Fruit fly (Drosophila melanogaster) whole organism, pupa: ENCODE results near the gene Hsc20.

Experiments used
- CG10348 ChIP-seq: fragments of 200-800 bp; sonication (Bioruptor generic); IDR thresholded peaks from 2 replicates; pipeline ENCODE4 v1.3.6; 2022; ENCODE audit warnings: missing biosample characterization, missing genetic modification characterization
- CG12605 ChIP-seq: fragments of 200-800 bp; sonication (Bioruptor generic); IDR thresholded peaks from 2 replicates; pipeline ENCODE4 v1.3.6; 2022; ENCODE audit warnings: missing biosample characterization, missing genetic modification characterization
- CG13204 ChIP-seq: fragments of 200-800 bp; sonication (Bioruptor generic); optimal IDR thresholded peaks from 2 replicates; lab custom pipeline; 2018; ENCODE audit warnings: missing biosample characterization, mild to moderate bottlenecking, missing genetic modification characterization, moderate library complexity
- CG14655 ChIP-seq: fragments of 200-800 bp; sonication (Bioruptor generic); optimal IDR thresholded peaks from 3 replicates; lab custom pipeline; 2017; ENCODE audit warnings: mild to moderate bottlenecking, missing biosample characterization, missing genetic modification reagents, missing genetic modification characterization
- CG15710 ChIP-seq: fragments of 200-800 bp; sonication (Bioruptor generic); optimal IDR thresholded peaks from 2 replicates; lab custom pipeline; 2018; ENCODE audit warnings: missing biosample characterization, mild to moderate bottlenecking, missing genetic modification characterization, moderate library complexity
- CG17806 ChIP-seq: fragments of 200-800 bp; sonication (Bioruptor generic); optimal IDR thresholded peaks from 2 replicates; lab custom pipeline; 2018; ENCODE audit warnings: missing biosample characterization, mild to moderate bottlenecking, missing genetic modification characterization, moderate library complexity
- CG32121 ChIP-seq: fragments of 200-800 bp; sonication (Bioruptor generic); IDR thresholded peaks from 2 replicates; pipeline ENCODE4 v1.3.6; 2022; ENCODE audit warnings: missing biosample characterization, missing genetic modification characterization
- CG34367 ChIP-seq: fragments of 200-800 bp; sonication (Bioruptor generic); optimal IDR thresholded peaks from 2 replicates; lab custom pipeline; 2018; ENCODE audit warnings: missing biosample characterization, mild to moderate bottlenecking, missing genetic modification characterization
- CG4496 ChIP-seq: fragments of 200-800 bp; sonication (Bioruptor generic); IDR thresholded peaks from 3 replicates; pipeline ENCODE4 v1.3.6; 2022; ENCODE audit warnings: missing biosample characterization, missing genetic modification characterization
- CG8159 ChIP-seq: fragments of 200-800 bp; sonication (Bioruptor generic); optimal IDR thresholded peaks from 3 replicates; lab custom pipeline; 2018; ENCODE audit warnings: missing biosample characterization, mild to moderate bottlenecking, missing genetic modification characterization, moderate library complexity
- CG8301 ChIP-seq: fragments of 200-800 bp; sonication (Bioruptor generic); optimal IDR thresholded peaks from 2 replicates; lab custom pipeline; 2018; ENCODE audit warnings: missing biosample characterization, mild to moderate bottlenecking, missing genetic modification characterization
- CG9948 ChIP-seq: fragments of 200-800 bp; sonication (Bioruptor generic); optimal IDR thresholded peaks from 2 replicates; lab custom pipeline; 2018; ENCODE audit warnings: missing biosample characterization, mild to moderate bottlenecking, missing genetic modification characterization, moderate library complexity
- D1 ChIP-seq: fragments of 200-800 bp; sonication (Bioruptor generic); optimal IDR thresholded peaks from 2 replicates; lab custom pipeline; 2018; ENCODE audit warnings: missing biosample characterization, mild to moderate bottlenecking, missing genetic modification characterization, moderate library complexity
- EcR ChIP-seq: fragments of 200-800 bp; sonication (Bioruptor generic); optimal IDR thresholded peaks from 3 replicates; lab custom pipeline; 2019; ENCODE audit warnings: missing biosample characterization, missing genetic modification characterization, mild to moderate bottlenecking, moderate library complexity, missing genetic modification reagents
- Ets98B ChIP-seq: fragments of 200-800 bp; sonication (Bioruptor generic); IDR thresholded peaks from 2 replicates; pipeline ENCODE4 v1.3.6; 2022; ENCODE audit warnings: missing biosample characterization, missing genetic modification characterization
- Pif1A ChIP-seq: fragments of 200-800 bp; sonication (Bioruptor generic); optimal IDR thresholded peaks from 3 replicates; lab custom pipeline; 2016; ENCODE audit warnings: missing biosample characterization, missing genetic modification characterization
- Pif1B ChIP-seq: fragments of 200-800 bp; sonication (Bioruptor generic); optimal IDR thresholded peaks from 3 replicates; lab custom pipeline; 2016; ENCODE audit warnings: missing biosample characterization, missing genetic modification characterization
- Snoo ChIP-seq: fragments of 200-800 bp; sonication (Bioruptor generic); optimal IDR thresholded peaks from 3 replicates; lab custom pipeline; 2017; ENCODE audit warnings: missing biosample characterization, mild to moderate bottlenecking, missing genetic modification characterization, inconsistent platforms
- fd96Ca ChIP-seq: fragments of 200-800 bp; sonication (Bioruptor generic); IDR thresholded peaks from 3 replicates; pipeline ENCODE4 v1.3.6; 2022; ENCODE audit warnings: missing biosample characterization, missing genetic modification characterization
- gl ChIP-seq: fragments of 200-800 bp; sonication (Bioruptor generic); optimal IDR thresholded peaks from 2 replicates; lab custom pipeline; 2018; ENCODE audit warnings: missing biosample characterization, mild to moderate bottlenecking, missing genetic modification characterization
- rn ChIP-seq: fragments of 200-800 bp; sonication (Bioruptor generic); IDR thresholded peaks from 2 replicates; pipeline ENCODE4 v1.3.6; 2022; ENCODE audit warnings: missing biosample characterization, missing genetic modification characterization

Gene Hsc20

DNA sequence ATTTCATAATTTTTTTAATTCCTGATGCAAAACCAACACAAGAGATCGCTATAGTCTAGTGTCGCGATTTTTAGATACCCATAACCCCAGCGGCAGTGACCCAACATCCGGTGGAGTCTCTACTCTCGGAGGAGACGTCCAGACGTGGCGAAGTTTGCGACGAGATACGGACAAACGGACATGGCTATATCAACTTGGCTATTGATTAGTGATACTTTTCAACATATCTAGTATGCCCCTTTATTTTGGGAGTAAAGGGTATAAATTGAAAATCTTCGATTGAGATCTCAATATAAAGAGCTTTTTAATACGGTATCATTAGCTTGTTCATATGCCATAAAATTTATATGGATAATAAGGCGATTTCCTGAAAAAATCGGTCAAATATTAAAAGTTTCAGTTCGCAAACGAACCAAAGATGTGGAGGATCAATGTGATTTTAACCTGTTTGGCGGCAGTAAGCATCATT is 35.4 kb upstream of the Hsc20 start, which contains the start of gene CG33687:
Gene CG33687, plus strand, starts transcription at position 419 of the 469 bp plus-strand sequence.
- TF ChIP-seq CG8159 (tag; lab: Kevin White, UChicago), result no peak
- TF ChIP-seq Pif1A (GFP tag; lab: Kevin White, UChicago), result no peak
- no peak for TF ChIP-seq CG17806

- TF ChIP-seq Pif1B (GFP tag; lab: Kevin White, UChicago), result no peak
- no peak for TF ChIP-seq CG13204 (GFP tag; lab: Kevin White, UChicago)
- TF ChIP-seq Snoo (tag; lab: Kevin White, UChicago), result no peak
- TF ChIP-seq Pif1A (GFP tag; lab: Kevin White, UChicago), result no peak
- TF ChIP-seq EcR (GFP tag; lab: Kevin White, UChicago), result no peak
Measured at dm6 chr3L:16198920-16199319, 34.0 kb upstream of the Hsc20 start, which contains the start of gene CG33688. CG33688 (plus strand) TSS chr3L:16199220.

- TF ChIP-seq CG17806 (no peak), CG14655 (GFP tag; lab: Kevin White, UChicago) (no peak), Snoo (tag; lab: Kevin White, UChicago) (no peak), fd96Ca (GFP tag; lab: Robert Waterston, UW) (no peak), CG8159 (tag; lab: Kevin White, UChicago) (no peak), EcR (GFP tag; lab: Kevin White, UChicago) (no peak), CG8301 (tag; lab: Kevin White, UChicago) (no peak), CG10348 (no peak), Ets98B (GFP tag; lab: Robert Waterston, UW) (no peak), Pif1B (GFP tag; lab: Kevin White, UChicago) (no peak), CG34367 (tag; lab: Kevin White, UChicago) (no peak), gl (no peak), CG13204 (GFP tag; lab: Kevin White, UChicago) (no peak)
Measured at dm6 chr3L:16199929-16200328, 33.0 kb upstream of the Hsc20 start, which contains the start of gene CG33689. CG33689 (plus strand) TSS chr3L:16200229.

- TF ChIP-seq Pif1A (GFP tag; lab: Kevin White, UChicago) (no peak), CG14655 (GFP tag; lab: Kevin White, UChicago) (no peak), CG12605 (no peak), Ets98B (GFP tag; lab: Robert Waterston, UW) (no peak), Snoo (tag; lab: Kevin White, UChicago) (no peak), rn (GFP tag; lab: Robert Waterston, UW) (no peak), fd96Ca (GFP tag; lab: Robert Waterston, UW) (no peak), EcR (GFP tag; lab: Kevin White, UChicago) (no peak), CG8301 (tag; lab: Kevin White, UChicago) (no peak), CG8159 (tag; lab: Kevin White, UChicago) (no peak), CG32121 (GFP tag; lab: Robert Waterston, UW) (no peak), Pif1B (GFP tag; lab: Kevin White, UChicago) (no peak), CG9948 (tag; lab: Kevin White, UChicago) (no peak), CG13204 (GFP tag; lab: Kevin White, UChicago) (no peak), CG34367 (tag; lab: Kevin White, UChicago) (no peak), CG10348 (no peak), CG15710 (tag; lab: Kevin White, UChicago) (no peak), CG4496 (GFP tag; lab: Robert Waterston, UW) (no peak), D1 (no peak)
Measured at dm6 chr3L:16201028-16201427, 31.9 kb upstream of the Hsc20 start, which contains the start of gene dls. dls (plus strand) TSS chr3L:16201328.

- peak; percentile 61 for TF ChIP-seq CG8159 (tag; lab: Kevin White, UChicago)
- TF ChIP-seq rn (GFP tag; lab: Robert Waterston, UW), result no peak
- TF ChIP-seq Pif1B (GFP tag; lab: Kevin White, UChicago), result peak; percentile 49
- TF ChIP-seq Pif1A (GFP tag; lab: Kevin White, UChicago), result peak; percentile 37
- peak; percentile 52 for TF ChIP-seq Snoo (tag; lab: Kevin White, UChicago)
- TF ChIP-seq CG14655 (GFP tag; lab: Kevin White, UChicago), result peak; percentile 64
- peak; percentile 57 for TF ChIP-seq CG15710 (tag; lab: Kevin White, UChicago)
- no peak for TF ChIP-seq CG4496 (GFP tag; lab: Robert Waterston, UW)
- peak; percentile 34 for TF ChIP-seq CG34367 (tag; lab: Kevin White, UChicago)
- TF ChIP-seq CG12605, result no peak
- TF ChIP-seq CG10348, result no peak
- peak; percentile 12 for TF ChIP-seq gl
- peak; percentile 68 for TF ChIP-seq CG17806
- TF ChIP-seq EcR (GFP tag; lab: Kevin White, UChicago), result no peak
- TF ChIP-seq Ets98B (GFP tag; lab: Robert Waterston, UW), result no peak
- TF ChIP-seq fd96Ca (GFP tag; lab: Robert Waterston, UW), result no peak
- no peak for TF ChIP-seq D1
- no peak for TF ChIP-seq CG32121 (GFP tag; lab: Robert Waterston, UW)
- TF ChIP-seq CG8301 (tag; lab: Kevin White, UChicago), result peak; percentile 38
- TF ChIP-seq CG9948 (tag; lab: Kevin White, UChicago), result peak; percentile 64
- TF ChIP-seq CG13204 (GFP tag; lab: Kevin White, UChicago), result peak; percentile 2
Measured at dm6 chr3L:16202550-16202949, 30.4 kb upstream of the Hsc20 start.

DNA sequence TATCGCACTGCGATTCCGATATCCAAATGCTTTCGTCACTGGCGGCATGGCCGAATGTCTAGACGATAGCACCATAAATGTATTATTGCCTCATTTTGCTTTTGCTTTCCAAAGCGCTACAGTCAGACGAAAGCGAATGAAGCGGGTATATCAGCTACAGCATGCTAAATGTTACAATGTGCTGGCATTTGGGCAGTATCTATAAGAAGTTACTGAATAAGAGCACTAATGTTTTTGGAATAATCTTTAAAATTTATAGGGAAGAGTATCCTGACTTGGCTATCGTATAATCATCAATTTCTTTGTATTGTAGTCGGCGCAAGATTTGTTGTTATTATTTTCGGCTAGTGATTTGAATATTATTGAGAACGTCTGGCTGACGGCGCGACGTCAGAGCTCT is 29.7 kb upstream of the Hsc20 start:
- TF ChIP-seq CG8301 (tag; lab: Kevin White, UChicago), result peak; percentile 47
- peak; percentile 32 for TF ChIP-seq D1
- TF ChIP-seq CG32121 (GFP tag; lab: Robert Waterston, UW), result peak; percentile 61
- TF ChIP-seq fd96Ca (GFP tag; lab: Robert Waterston, UW), result peak; percentile 59; the same call in 1 of the 3 replicates
- peak; percentile 10 for TF ChIP-seq Pif1B (GFP tag; lab: Kevin White, UChicago)
- TF ChIP-seq Snoo (tag; lab: Kevin White, UChicago), result peak; percentile 65
- peak; percentile 61 for TF ChIP-seq Ets98B (GFP tag; lab: Robert Waterston, UW)
- peak; percentile 39; the same call in 1 of the 2 replicates for TF ChIP-seq CG12605
- no peak for TF ChIP-seq EcR (GFP tag; lab: Kevin White, UChicago)
- TF ChIP-seq CG10348, result no peak
- peak; percentile 76 for TF ChIP-seq CG9948 (tag; lab: Kevin White, UChicago)
- peak; percentile 44 for TF ChIP-seq Pif1A (GFP tag; lab: Kevin White, UChicago)
- TF ChIP-seq CG15710 (tag; lab: Kevin White, UChicago), result peak; percentile 76
- peak; percentile 33 for TF ChIP-seq gl
- peak; percentile 75 for TF ChIP-seq CG17806
- peak; percentile 55 for TF ChIP-seq CG34367 (tag; lab: Kevin White, UChicago)
- no peak for TF ChIP-seq CG13204 (GFP tag; lab: Kevin White, UChicago)
- TF ChIP-seq CG8159 (tag; lab: Kevin White, UChicago), result peak; percentile 81
- no peak; the same call in 1 of the 2 replicates for TF ChIP-seq rn (GFP tag; lab: Robert Waterston, UW)
- TF ChIP-seq CG14655 (GFP tag; lab: Kevin White, UChicago), result peak; percentile 57
- TF ChIP-seq CG4496 (GFP tag; lab: Robert Waterston, UW), result peak; percentile 74
